Worm (Caenorhabditis elegans) whole organism, late embryonic: ENCODE results near the gene him-14.
"Not testable (repeated sequence)": the region's sequence is repeated elsewhere in the genome, so short reads cannot be mapped to it uniquely, and the experiment has no call there.

Experiments used
- C08G9.2 ChIP-seq: sonication (generic microtip); optimal IDR thresholded peaks from 2 replicates; lab custom pipeline; 2016; ENCODE audit warnings: mild to moderate bottlenecking, missing genetic modification characterization, moderate library complexity, missing compliant biosample characterization
- K02D7.2 ChIP-seq: sonication (generic microtip); optimal IDR thresholded peaks from 2 replicates; lab custom pipeline; 2017; ENCODE audit warnings: mild to moderate bottlenecking, missing genetic modification characterization, missing compliant biosample characterization
- T23F11.4 ChIP-seq: fragments of 200-800 bp; sonication (Bioruptor generic); optimal IDR thresholded peaks from 2 replicates; lab custom pipeline; 2018; ENCODE audit warnings: mild to moderate bottlenecking, missing genetic modification characterization, missing compliant biosample characterization
- Y22D7AL.16 ChIP-seq: sonication (generic microtip); optimal IDR thresholded peaks from 2 replicates; lab custom pipeline; 2016; ENCODE audit warnings: missing genetic modification characterization, missing compliant biosample characterization
- ama-1 ChIP-seq: fragments of 150-350 bp; optimal IDR thresholded peaks from 2 replicates; lab custom pipeline; 2014
- ceh-14 ChIP-seq: sonication (generic microtip); optimal IDR thresholded peaks from 2 replicates; lab custom pipeline; 2016; ENCODE audit warnings: missing genotype, missing genetic modification characterization, missing compliant biosample characterization
- ceh-2 ChIP-seq: sonication (generic microtip); optimal IDR thresholded peaks from 2 replicates; lab custom pipeline; 2016; ENCODE audit warnings: missing genotype, missing genetic modification characterization, missing compliant biosample characterization
- ceh-22 ChIP-seq: sonication (generic microtip); optimal IDR thresholded peaks from 2 replicates; lab custom pipeline; 2017; ENCODE audit warnings: missing biosample characterization, missing genetic modification characterization
- ceh-24 ChIP-seq: sonication (generic microtip); optimal IDR thresholded peaks from 2 replicates; lab custom pipeline; 2016; ENCODE audit warnings: mild to moderate bottlenecking, missing genetic modification characterization, missing compliant biosample characterization
- ceh-30 ChIP-seq: fragments of 150-350 bp; optimal IDR thresholded peaks from 2 replicates; lab custom pipeline; 2014; ENCODE audit warnings: missing biosample characterization, missing genetic modification characterization
- ceh-34 ChIP-seq: sonication (generic microtip); optimal IDR thresholded peaks from 2 replicates; lab custom pipeline; 2016; ENCODE audit warnings: mild to moderate bottlenecking, missing genetic modification characterization, missing compliant biosample characterization
- ceh-9 ChIP-seq: sonication (generic microtip); optimal IDR thresholded peaks from 2 replicates; lab custom pipeline; 2016; ENCODE audit warnings: mild to moderate bottlenecking, missing genetic modification characterization, inconsistent platforms, missing compliant biosample characterization
- che-1 ChIP-seq: sonication (generic microtip); optimal IDR thresholded peaks from 2 replicates; lab custom pipeline; 2016; ENCODE audit warnings: mild to moderate bottlenecking, missing genetic modification characterization, missing compliant biosample characterization
- dmd-4 ChIP-seq: sonication (generic microtip); optimal IDR thresholded peaks from 2 replicates; lab custom pipeline; 2016; ENCODE audit warnings: borderline replicate concordance, missing genetic modification characterization, missing compliant biosample characterization
- dve-1 ChIP-seq: sonication (generic microtip); optimal IDR thresholded peaks from 2 replicates; lab custom pipeline; 2017; ENCODE audit warnings: antibody characterized with exemption, mild to moderate bottlenecking, missing genetic modification characterization, missing compliant biosample characterization
- eyg-1 ChIP-seq: sonication (generic microtip); optimal IDR thresholded peaks from 2 replicates; lab custom pipeline; 2016; ENCODE audit warnings: missing genotype, missing genetic modification characterization, missing compliant biosample characterization
- fkh-10 ChIP-seq: fragments of 150-350 bp; optimal IDR thresholded peaks from 2 replicates; lab custom pipeline; 2014; ENCODE audit warnings: missing biosample characterization, missing genetic modification reagents, missing genetic modification characterization
- gmeb-2 ChIP-seq: sonication (generic microtip); optimal IDR thresholded peaks from 2 replicates; lab custom pipeline; 2016; ENCODE audit warnings: missing genetic modification characterization, inconsistent platforms, missing compliant biosample characterization
- hlh-30 ChIP-seq: sonication (generic microtip); optimal IDR thresholded peaks from 2 replicates; lab custom pipeline; 2017; ENCODE audit warnings: antibody characterized with exemption, missing genetic modification characterization, missing compliant biosample characterization; ENCODE audit not compliant: insufficient read depth
- hlh-8 ChIP-seq: sonication (generic microtip); optimal IDR thresholded peaks from 2 replicates; lab custom pipeline; 2016; ENCODE audit warnings: missing genotype, missing genetic modification characterization, missing compliant biosample characterization
- madf-2 ChIP-seq: sonication (generic microtip); optimal IDR thresholded peaks from 2 replicates; lab custom pipeline; 2017; ENCODE audit warnings: missing genetic modification characterization, missing compliant biosample characterization
- nfya-1 ChIP-seq: sonication (generic microtip); optimal IDR thresholded peaks from 2 replicates; lab custom pipeline; 2017; ENCODE audit warnings: missing genetic modification characterization, mild to moderate bottlenecking, missing compliant biosample characterization, antibody characterized with exemption, moderate library complexity
- nhr-11 ChIP-seq: fragments of 150-350 bp; optimal IDR thresholded peaks from 2 replicates; lab custom pipeline; 2014; ENCODE audit warnings: missing biosample characterization, missing genetic modification characterization
- npax-4 ChIP-seq: sonication (generic microtip); optimal IDR thresholded peaks from 2 replicates; lab custom pipeline; 2016; ENCODE audit warnings: missing genetic modification characterization, missing compliant biosample characterization
- odd-2 ChIP-seq: sonication (generic microtip); optimal IDR thresholded peaks from 2 replicates; lab custom pipeline; 2017; ENCODE audit warnings: antibody characterized with exemption, mild to moderate bottlenecking, missing genetic modification characterization, missing compliant biosample characterization
- pag-3 ChIP-seq: sonication (generic microtip); optimal IDR thresholded peaks from 2 replicates; lab custom pipeline; 2016; ENCODE audit warnings: missing compliant biosample characterization, missing genetic modification characterization, borderline replicate concordance
- pha-2 ChIP-seq: sonication (generic microtip); optimal IDR thresholded peaks from 2 replicates; lab custom pipeline; 2017; ENCODE audit warnings: mild to moderate bottlenecking, missing genetic modification characterization, missing compliant biosample characterization
- pqm-1 ChIP-seq: sonication (generic microtip); optimal IDR thresholded peaks from 2 replicates; lab custom pipeline; 2016; ENCODE audit warnings: missing genetic modification characterization, missing compliant biosample characterization
- pros-1 ChIP-seq: fragments of 150-350 bp; optimal IDR thresholded peaks from 2 replicates; lab custom pipeline; 2014; ENCODE audit warnings: missing biosample characterization, missing genetic modification reagents, missing genetic modification characterization
- sox-2 ChIP-seq: fragments of 200-800 bp; sonication (Bioruptor generic); IDR thresholded peaks from 2 replicates; pipeline ENCODE4 v1.3.6; 2022; ENCODE audit warnings: missing genetic modification reagents, missing genetic modification characterization, missing compliant biosample characterization
- ttx-3 ChIP-seq: sonication (generic microtip); optimal IDR thresholded peaks from 2 replicates; lab custom pipeline; 2016; ENCODE audit warnings: missing genetic modification reagents, missing genetic modification characterization, missing compliant biosample characterization
- unc-3 ChIP-seq, 2 experiments: fragments of 200-800 bp in 1 of 2; sonication (Bioruptor generic) in 1 of 2; sonication (generic microtip) in 1 of 2; conservative IDR thresholded peaks in 1 of 2; optimal IDR thresholded peaks in 1 of 2; 2 replicates each; pipeline versions ENCODE4 v1.3.6 to Lab custom; 2016 to 2022; ENCODE audit warnings: missing compliant biosample characterization in 2 of 2, missing genetic modification characterization in 2 of 2, missing genetic modification reagents in 1 of 2
- unc-42 ChIP-seq: sonication (generic microtip); optimal IDR thresholded peaks from 2 replicates; lab custom pipeline; 2016; ENCODE audit warnings: missing genotype, missing genetic modification characterization, missing compliant biosample characterization
- zip-5 ChIP-seq: sonication (generic microtip); optimal IDR thresholded peaks from 2 replicates; lab custom pipeline; 2016; ENCODE audit warnings: missing genetic modification characterization, missing compliant biosample characterization
- ztf-16 ChIP-seq: sonication (generic microtip); optimal IDR thresholded peaks from 2 replicates; lab custom pipeline; 2017; ENCODE audit warnings: missing genetic modification characterization, missing compliant biosample characterization

The him-14 gene

ce11 chrII:7095970-7096369 lies 26.2 kb upstream of the him-14 start:
- TF ChIP-seq hlh-30 (no peak), zip-5 (tag; lab: Kevin White, UChicago) (no peak), ceh-14 (tag; lab: Kevin White, UChicago) (no peak), dve-1 (tag; lab: Kevin White, UChicago) (no peak), ceh-9 (tag; lab: Kevin White, UChicago) (no peak), hlh-8 (no peak), Y22D7AL.16 (tag; lab: Kevin White, UChicago) (no peak), C08G9.2 (tag; lab: Kevin White, UChicago) (no peak), pag-3 (no peak), che-1 (tag; lab: Kevin White, UChicago) (no peak), ztf-16 (no peak), npax-4 (tag; lab: Kevin White, UChicago) (no peak), ceh-2 (tag; lab: Kevin White, UChicago) (no peak), K02D7.2 (tag; lab: Kevin White, UChicago) (no peak), unc-3 (GFP tag; conservative IDR thresholded peaks at IDR 0.05; lab: Robert Waterston, UW) (no peak), unc-3 (tag; optimal IDR thresholded peaks at IDR 0.05; lab: Kevin White, UChicago) (no peak), odd-2 (no peak), ceh-22 (tag; lab: Kevin White, UChicago) (no peak), sox-2 (GFP tag; lab: Robert Waterston, UW) (no peak), ceh-34 (tag; lab: Kevin White, UChicago) (no peak), pqm-1 (no peak)

DNA sequence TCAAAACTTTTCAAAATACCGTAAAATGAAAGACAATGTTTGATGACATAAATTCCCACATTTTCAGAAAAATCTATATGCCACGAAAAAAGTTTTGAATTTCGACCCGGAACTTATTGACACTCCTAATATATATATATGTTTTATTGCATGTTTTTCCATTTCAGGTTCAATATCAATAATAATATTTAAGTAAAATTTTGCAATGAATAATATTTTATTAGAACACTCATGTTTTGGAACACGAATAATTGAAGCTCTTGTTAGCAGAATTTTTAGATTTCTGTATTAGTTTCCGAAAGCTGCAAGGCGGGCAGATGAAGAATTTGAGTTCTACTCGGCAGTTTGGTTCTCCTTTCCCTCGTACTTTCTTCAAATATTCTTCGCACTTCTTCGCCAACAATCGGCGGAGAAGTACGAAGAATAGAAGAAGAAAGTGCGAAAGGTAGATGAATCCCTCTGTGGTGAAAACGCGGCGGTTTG lies 23.6 kb upstream of the him-14 start, which contains the start of gene T02G5.3:
Gene T02G5.3, plus strand, starts transcription at position 51 of the 483 bp plus-strand sequence.
- TF ChIP-seq eyg-1, result no peak
- TF ChIP-seq ama-1 (lab: Kevin White, UChicago), result peak; percentile 73

ce11 chrII:7090852-7091251 lies 21.1 kb upstream of the him-14 start:
- TF ChIP-seq ttx-3, result no peak
- no peak for TF ChIP-seq Y22D7AL.16 (tag; lab: Kevin White, UChicago)
- TF ChIP-seq pros-1 (tag; lab: Kevin White, UChicago), result no peak
- TF ChIP-seq sox-2 (GFP tag; lab: Robert Waterston, UW), result no peak
- no peak for TF ChIP-seq ceh-9 (tag; lab: Kevin White, UChicago)
- no peak for TF ChIP-seq fkh-10 (GFP tag; lab: Kevin White, UChicago)
- TF ChIP-seq dmd-4 (tag; lab: Kevin White, UChicago), result no peak
- no peak for TF ChIP-seq nhr-11 (tag; lab: Kevin White, UChicago)
- no peak for TF ChIP-seq pqm-1
- TF ChIP-seq gmeb-2 (tag; lab: Kevin White, UChicago), result no peak
- TF ChIP-seq ceh-30 (tag; lab: Kevin White, UChicago), result no peak
- TF ChIP-seq madf-2 (tag; lab: Kevin White, UChicago), result no peak
- TF ChIP-seq nfya-1 (tag; lab: Kevin White, UChicago), result no peak
- TF ChIP-seq T23F11.4, result no peak

ce11 chrII:7090085-7090484 lies 20.3 kb upstream of the him-14 start:
- peak; percentile 39 for TF ChIP-seq unc-42 (tag; lab: Kevin White, UChicago)
- no peak for TF ChIP-seq pha-2

DNA sequence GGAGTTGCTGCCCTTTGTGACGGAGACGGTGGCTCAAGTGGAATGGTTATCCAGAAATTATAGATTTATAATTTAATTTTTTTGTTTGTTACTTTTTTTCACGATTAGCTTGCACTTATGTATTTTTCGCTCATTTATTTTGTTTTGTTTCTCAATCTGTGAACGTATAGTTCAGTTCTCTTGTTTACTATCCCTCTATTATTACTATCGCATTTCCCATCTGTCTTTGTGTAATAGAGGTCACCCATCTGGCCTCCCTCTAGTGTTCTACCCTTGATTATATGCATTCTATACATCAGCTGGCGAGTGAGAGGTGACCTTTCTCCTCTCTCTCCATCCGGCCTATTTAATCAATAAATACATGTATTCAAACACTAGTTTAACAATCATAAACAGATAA lies 14.3 kb upstream of the him-14 start, which contains the start of the genes T02G5.14 and T02G5.15:
Gene T02G5.14, plus strand, starts transcription at position 301 of the 400 bp plus-strand sequence.
Gene T02G5.15, plus strand, starts transcription at position 301 of the 400 bp plus-strand sequence.
- not testable (repeated sequence) for TF ChIP-seq ceh-24, gmeb-2, madf-2 (tag; lab: Kevin White, UChicago)
- TF ChIP-seq, all 69 proteins: peak for 0; not testable (repeated sequence) for 69
